Worm (Caenorhabditis elegans): Measurements from ENCODE around the gene F41H10.3.

The F41H10.3 gene

ce11 chrIV:5374321-5374720 is 4.7 kb downstream of the F41H10.3 start:
- no peak for TF ChIP-seq egl-13 (tag; optimal IDR thresholded peaks at IDR 0.05)
- no peak for TF ChIP-seq C04F5.9 (tag; optimal IDR thresholded peaks at IDR 0.05)
- no peak for TF ChIP-seq aly-2 (tag; optimal IDR thresholded peaks at IDR 0.05)
- no peak for TF ChIP-seq hlh-17 (GFP tag; optimal IDR thresholded peaks at IDR 0.05; ENCODE audit: borderline replicate concordance)
- no peak for TF ChIP-seq mdl-1 (tag; optimal IDR thresholded peaks at IDR 0.05)
- TF ChIP-seq nhr-90 (tag; optimal IDR thresholded peaks at IDR 0.05; ENCODE audit: poor library complexity) = no peak

- TF ChIP-seq ceh-90 (tag; optimal IDR thresholded peaks at IDR 0.05) (no peak), nhr-71 (tag; optimal IDR thresholded peaks at IDR 0.05) (no peak)
These were observed 5.3 kb downstream of the F41H10.3 start for ce11 chrIV:5374946-5375345.

ce11 chrIV:5377062-5377461 is 7.5 kb downstream of the F41H10.3 start, which contains the start of gene elo-5:
TSS of gene elo-5 (minus strand) at chrIV:5377117.
- no peak for TF ChIP-seq pax-3 (tag; optimal IDR thresholded peaks at IDR 0.05)
- no peak for TF ChIP-seq nhr-20 (tag; optimal IDR thresholded peaks at IDR 0.05)
- TF ChIP-seq elt-2 (tag; optimal IDR thresholded peaks at IDR 0.05) = peak; percentile 55
- TF ChIP-seq blmp-1 (tag; optimal IDR thresholded peaks at IDR 0.05) = no peak

DNA sequence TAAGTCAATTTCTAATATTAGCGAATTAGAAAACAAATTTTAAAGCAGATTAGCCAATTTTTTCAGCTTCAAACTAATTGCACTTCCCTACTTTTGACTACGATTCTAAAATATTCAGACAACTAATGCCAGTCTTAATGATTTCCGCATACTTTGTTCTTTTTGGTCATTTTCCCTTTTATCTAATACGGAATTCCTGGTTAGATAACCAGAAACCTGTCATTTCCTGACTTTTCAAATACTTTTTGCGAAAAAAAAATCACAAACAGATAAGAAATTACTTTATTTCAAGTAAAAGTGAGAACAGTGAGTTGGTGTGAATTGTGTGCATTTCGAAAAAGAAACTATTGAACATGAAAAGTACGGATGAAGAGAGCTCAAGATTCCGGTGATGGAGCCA is 10.5 kb downstream of the F41H10.3 start:
- TF ChIP-seq elt-2 (tag; optimal IDR thresholded peaks at IDR 0.05) (peak; percentile 61), snpc-4 (tag; optimal IDR thresholded peaks at IDR 0.05) (no peak)

DNA sequence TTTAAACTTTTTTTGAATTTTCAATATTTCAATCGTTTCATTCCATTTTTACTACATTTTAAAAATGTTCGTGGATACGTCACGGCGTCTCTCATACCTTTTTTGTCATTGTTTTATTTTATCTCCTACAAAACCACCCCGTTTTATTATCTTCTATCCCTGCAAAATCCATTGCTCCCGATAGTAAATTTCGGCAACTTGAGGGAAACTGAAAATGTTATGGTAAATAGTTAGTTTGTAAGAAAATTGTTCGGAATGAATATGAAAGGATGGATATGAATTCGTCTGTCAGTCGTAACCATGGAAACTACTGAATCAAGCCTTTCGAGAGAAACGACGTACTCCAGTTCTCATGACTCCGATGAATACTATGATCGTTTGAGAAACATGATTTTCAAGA is 11.7 kb downstream of the F41H10.3 start, which contains the start of gene F41H10.2:
TSS of gene F41H10.2 (plus strand) at position 301 of the 400 bp plus-strand sequence.
- no peak for TF ChIP-seq nhr-237 (tag; optimal IDR thresholded peaks at IDR 0.05)
- TF ChIP-seq efl-1 (optimal IDR thresholded peaks at IDR 0.05) = no peak
- TF ChIP-seq efl-1 (GFP tag; optimal IDR thresholded peaks at IDR 0.05 in 1 of 2) = peak in 1 of 2 experiments; percentile 82

DNA sequence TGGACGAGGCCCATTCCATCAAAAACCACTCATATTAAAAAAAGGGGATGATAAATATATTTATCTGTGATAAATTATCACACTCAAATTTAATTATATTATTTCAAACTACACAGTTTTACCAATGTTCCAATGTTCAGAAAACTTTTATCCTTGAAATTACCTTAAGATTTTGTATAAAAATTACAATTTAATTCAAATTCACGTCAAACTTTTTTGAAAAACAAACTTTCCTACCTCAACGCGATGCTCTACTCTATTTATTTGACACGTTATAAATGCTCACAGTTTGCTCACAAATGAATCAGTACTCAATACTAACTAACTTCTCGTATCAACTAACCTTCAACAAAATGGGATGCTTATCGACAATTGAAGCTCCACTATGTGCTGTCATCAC is 13.0 kb downstream of the F41H10.3 start, which contains the start of gene F41H10.1:
TSS of gene F41H10.1 (plus strand) at position 301 of the 400 bp plus-strand sequence.
- TF ChIP-seq unc-130 (tag; optimal IDR thresholded peaks at IDR 0.05) (no peak), unc-62 (GFP tag; optimal IDR thresholded peaks at IDR 0.05) (no peak), sox-4 (tag; optimal IDR thresholded peaks at IDR 0.05) (no peak), C34B4.2 (tag; optimal IDR thresholded peaks at IDR 0.05) (no peak), nhr-76 (tag; optimal IDR thresholded peaks at IDR 0.05) (no peak), nhr-19 (GFP tag; conservative IDR thresholded peaks at IDR 0.05) (no peak), lin-39 (tag; optimal IDR thresholded peaks at IDR 0.05) (no peak), aly-2 (tag; optimal IDR thresholded peaks at IDR 0.05) (no peak), irx-1 (tag; optimal IDR thresholded peaks at IDR 0.05) (no peak), jun-1 (tag; optimal IDR thresholded peaks at IDR 0.05) (no peak), nhr-28 (tag; optimal IDR thresholded peaks at IDR 0.05) (no peak), pax-3 (tag; optimal IDR thresholded peaks at IDR 0.05) (no peak), nhr-77 (tag; optimal IDR thresholded peaks at IDR 0.05) (no peak), snpc-4 (tag; optimal IDR thresholded peaks at IDR 0.05) (no peak), nhr-11 (tag; optimal IDR thresholded peaks at IDR 0.05) (no peak), ceh-90 (tag; optimal IDR thresholded peaks at IDR 0.05) (no peak), unc-98 (GFP tag; IDR thresholded peaks at IDR 0.05) (no peak), ces-1 (GFP tag; optimal IDR thresholded peaks at IDR 0.05) (no peak)

DNA sequence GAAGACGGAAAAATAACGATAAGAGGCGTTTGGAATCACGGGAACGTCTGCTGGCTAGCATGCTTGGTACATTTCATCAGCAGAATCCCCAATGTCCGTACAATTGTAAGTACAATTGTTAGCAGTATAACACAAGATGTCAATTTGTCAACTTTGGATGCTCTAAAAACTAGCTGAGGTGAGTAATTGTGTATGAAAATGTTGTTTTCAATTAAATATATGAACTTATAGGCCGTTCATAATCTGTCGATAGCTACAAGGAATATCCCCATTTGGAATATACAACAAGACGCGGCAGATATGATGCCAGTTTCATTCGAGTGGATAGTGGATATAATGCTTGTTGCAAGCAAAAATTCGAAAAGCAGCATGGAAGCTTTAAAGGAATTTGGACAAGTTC is 15.4 kb downstream of the F41H10.3 start, which contains the start of gene F41H10.12:
TSS of gene F41H10.12 (plus strand) at position 301 of the 400 bp plus-strand sequence.
- TF ChIP-seq lir-3 (tag; optimal IDR thresholded peaks at IDR 0.05; ENCODE audit: poor library complexity) = no peak
- no peak for TF ChIP-seq ztf-4 (tag; optimal IDR thresholded peaks at IDR 0.05)
- no peak for TF ChIP-seq lin-39 (tag; optimal IDR thresholded peaks at IDR 0.05)
- TF ChIP-seq ces-1 (GFP tag; optimal IDR thresholded peaks at IDR 0.05) = no peak
- no peak for TF ChIP-seq unc-62 (GFP tag; optimal IDR thresholded peaks at IDR 0.05)
- TF ChIP-seq F16B12.6 (tag; optimal IDR thresholded peaks at IDR 0.05) = no peak
- TF ChIP-seq fos-1 (tag; optimal IDR thresholded peaks at IDR 0.05) = no peak
- TF ChIP-seq ztf-11 (tag; optimal IDR thresholded peaks at IDR 0.05) = no peak
- no peak for TF ChIP-seq mdl-1 (tag; optimal IDR thresholded peaks at IDR 0.05)
- TF ChIP-seq nhr-71 (tag; optimal IDR thresholded peaks at IDR 0.05) = no peak
- TF ChIP-seq unc-86 (tag; optimal IDR thresholded peaks at IDR 0.05) = no peak
- no peak for TF ChIP-seq isw-1 (GFP tag; IDR thresholded peaks at IDR 0.05)
- TF ChIP-seq mab-9 (GFP tag; IDR thresholded peaks at IDR 0.05) = no peak
- TF ChIP-seq ceh-88 (GFP tag; IDR thresholded peaks at IDR 0.05) = no peak
